Worm (Caenorhabditis elegans) whole organism, early embryonic: ENCODE data around the gene C07E3.10.

Experiments used
- B0310.2 ChIP-seq: sonication (generic microtip); optimal IDR thresholded peaks from 2 replicates; lab custom pipeline; 2016; ENCODE audit warnings: mild to moderate bottlenecking, missing genetic modification characterization, missing compliant biosample characterization
- aly-1 ChIP-seq: sonication (generic microtip); optimal IDR thresholded peaks from 2 replicates; lab custom pipeline; 2016; ENCODE audit warnings: missing genetic modification characterization, missing compliant biosample characterization
- ama-1 ChIP-seq: fragments of 150-350 bp; optimal IDR thresholded peaks from 2 replicates; lab custom pipeline; 2014
- ceh-36 ChIP-seq: sonication (generic microtip); optimal IDR thresholded peaks from 2 replicates; lab custom pipeline; 2016; ENCODE audit warnings: missing genetic modification characterization, inconsistent platforms, missing compliant biosample characterization
- ets-7 ChIP-seq: sonication (generic microtip); optimal IDR thresholded peaks from 2 replicates; lab custom pipeline; 2016; ENCODE audit warnings: missing genotype, missing genetic modification characterization, missing compliant biosample characterization
- flt-1 ChIP-seq: fragments of 200-800 bp; sonication (Bioruptor generic); IDR thresholded peaks from 2 replicates; pipeline ENCODE4 v1.3.6; 2022; ENCODE audit warnings: missing genetic modification characterization, missing compliant biosample characterization
- hnd-1 ChIP-seq: sonication (generic microtip); optimal IDR thresholded peaks from 2 replicates; lab custom pipeline; 2016; ENCODE audit warnings: missing genetic modification characterization, missing compliant biosample characterization
- tbx-11 ChIP-seq: fragments of 200-800 bp; sonication (Bioruptor generic); IDR thresholded peaks from 2 replicates; pipeline ENCODE4 v1.3.6; 2022; ENCODE audit warnings: missing genetic modification characterization, missing compliant biosample characterization
- tbx-37 ChIP-seq: fragments of 200-800 bp; sonication (Bioruptor generic); conservative IDR thresholded peaks from 2 replicates; pipeline ENCODE4 v1.3.6; 2022; ENCODE audit warnings: missing genetic modification reagents, missing genetic modification characterization, missing compliant biosample characterization
- tra-4 ChIP-seq: sonication (generic microtip); optimal IDR thresholded peaks from 2 replicates; lab custom pipeline; 2017; ENCODE audit warnings: missing genetic modification characterization, missing compliant biosample characterization

DNA sequence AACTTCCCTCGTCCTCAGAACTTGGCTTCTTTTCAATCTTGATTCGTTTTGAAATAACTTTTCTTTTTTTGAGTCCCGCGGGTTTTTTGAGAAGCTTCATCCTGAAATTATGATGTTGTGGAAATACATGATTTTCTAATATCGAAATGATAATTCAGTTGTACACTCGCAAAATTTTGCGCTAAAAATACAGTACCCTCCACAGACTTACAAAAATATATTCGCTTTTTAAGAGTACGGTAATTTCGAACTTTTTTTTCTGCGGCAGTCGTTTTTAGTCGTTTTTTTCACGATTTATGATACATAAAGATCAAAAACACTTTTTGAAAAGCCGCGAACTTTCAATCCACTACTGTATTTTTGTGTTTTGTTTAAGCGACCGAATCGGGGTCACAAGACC lies 1.2 kb upstream of the C07E3.10 start, which contains the start of gene pro-2:
- TF ChIP-seq tbx-11 (no peak), ets-7 (no peak), hnd-1 (tag; lab: Kevin White, UChicago) (no peak), aly-1 (tag; lab: Kevin White, UChicago) (no peak), ama-1 (lab: Kevin White, UChicago) (no peak), B0310.2 (tag; lab: Kevin White, UChicago) (no peak), flt-1 (GFP tag; lab: Robert Waterston, UW) (no peak), tbx-37 (GFP tag; lab: Robert Waterston, UW) (no peak), ceh-36 (no peak), tra-4 (tag; lab: Kevin White, UChicago) (no peak)
